Fruit fly (Drosophila melanogaster) whole organism, embryonic: ENCODE data around the gene Atg12.

Experiments used
- Ada2b ChIP-seq: fragments of 200-800 bp; sonication (Bioruptor generic); IDR thresholded peaks from 2 replicates; pipeline ENCODE4 v1.3.6; 2022; ENCODE audit warnings: missing biosample characterization, missing genetic modification characterization
- Atf6 ChIP-seq: fragments of 200-800 bp; sonication (Bioruptor generic); IDR thresholded peaks from 2 replicates; pipeline ENCODE4 v1.3.6; 2022; ENCODE audit warnings: missing biosample characterization, missing genetic modification characterization
- CG11093 ChIP-seq: fragments of 200-800 bp; sonication (Bioruptor generic); IDR thresholded peaks from 3 replicates; pipeline ENCODE4 v1.3.6; 2022; ENCODE audit warnings: missing biosample characterization, missing genetic modification characterization
- CG11247 ChIP-seq: fragments of 200-800 bp; sonication (Bioruptor generic); IDR thresholded peaks from 2 replicates; pipeline ENCODE4 v1.3.6; 2022; ENCODE audit warnings: missing biosample characterization, missing genetic modification characterization
- CG13424 ChIP-seq: fragments of 200-800 bp; sonication (Bioruptor generic); optimal IDR thresholded peaks from 2 replicates; lab custom pipeline; 2019; ENCODE audit warnings: missing biosample characterization, mild to moderate bottlenecking, missing genetic modification characterization, moderate library complexity
- CG15269 ChIP-seq: fragments of 200-800 bp; sonication (Bioruptor generic); optimal IDR thresholded peaks from 2 replicates; lab custom pipeline; 2018; ENCODE audit warnings: missing biosample characterization, mild to moderate bottlenecking, missing genetic modification characterization, moderate library complexity
- CG17186 ChIP-seq: fragments of 200-800 bp; sonication (Bioruptor generic); optimal IDR thresholded peaks from 3 replicates; lab custom pipeline; 2017; ENCODE audit warnings: missing biosample characterization, missing genetic modification reagents, missing genetic modification characterization
- CG17829 ChIP-seq: fragments of 200-800 bp; optimal IDR thresholded peaks from 2 replicates; lab custom pipeline; 2019; ENCODE audit warnings: missing biosample characterization, mild to moderate bottlenecking, missing genetic modification characterization, moderate library complexity
- CG18262 ChIP-seq: fragments of 200-800 bp; optimal IDR thresholded peaks from 3 replicates; lab custom pipeline; 2019; ENCODE audit warnings: missing biosample characterization, mild to moderate bottlenecking, missing genetic modification characterization, moderate library complexity
- CG18599 ChIP-seq: fragments of 200-800 bp; sonication (Bioruptor generic); optimal IDR thresholded peaks from 3 replicates; lab custom pipeline; 2017; ENCODE audit warnings: missing biosample characterization, missing genetic modification characterization, mild to moderate bottlenecking, moderate library complexity, missing genetic modification reagents
- CG2202 ChIP-seq: fragments of 200-800 bp; sonication (Bioruptor generic); optimal IDR thresholded peaks from 2 replicates; lab custom pipeline; 2018; ENCODE audit warnings: missing biosample characterization, mild to moderate bottlenecking, missing genetic modification characterization
- CG2678 ChIP-seq: fragments of 200-800 bp; sonication (Bioruptor generic); optimal IDR thresholded peaks from 3 replicates; lab custom pipeline; 2019; ENCODE audit warnings: missing biosample characterization, mild to moderate bottlenecking, missing genetic modification characterization, moderate library complexity
- CG2712 ChIP-seq: fragments of 200-800 bp; optimal IDR thresholded peaks from 3 replicates; lab custom pipeline; 2019; ENCODE audit warnings: missing biosample characterization, mild to moderate bottlenecking, missing genetic modification characterization, moderate library complexity
- CG30403 ChIP-seq: fragments of 200-800 bp; sonication (Bioruptor generic); optimal IDR thresholded peaks from 3 replicates; lab custom pipeline; 2016; ENCODE audit warnings: missing biosample characterization, missing genetic modification characterization
- CG31365 ChIP-seq: fragments of 200-800 bp; sonication (Bioruptor generic); optimal IDR thresholded peaks from 2 replicates; lab custom pipeline; 2018; ENCODE audit warnings: missing biosample characterization, mild to moderate bottlenecking, missing genetic modification characterization
- CG31441 ChIP-seq: fragments of 200-800 bp; sonication (Bioruptor generic); IDR thresholded peaks from 2 replicates; pipeline ENCODE4 v1.3.6; 2022; ENCODE audit warnings: missing biosample characterization, missing genetic modification characterization
- CG3995 ChIP-seq: fragments of 200-800 bp; sonication (Bioruptor generic); optimal IDR thresholded peaks from 3 replicates; lab custom pipeline; 2016; ENCODE audit warnings: missing biosample characterization, missing genetic modification characterization
- CG4707 ChIP-seq: fragments of 200-800 bp; sonication (Bioruptor generic); optimal IDR thresholded peaks from 2 replicates; lab custom pipeline; 2018; ENCODE audit warnings: missing biosample characterization, mild to moderate bottlenecking, missing genetic modification characterization, moderate library complexity
- CG4820 ChIP-seq: fragments of 200-800 bp; sonication (Bioruptor generic); optimal IDR thresholded peaks from 3 replicates; lab custom pipeline; 2016; ENCODE audit warnings: missing biosample characterization, missing genetic modification characterization
- CG6854 ChIP-seq: fragments of 200-800 bp; sonication (Bioruptor generic); optimal IDR thresholded peaks from 3 replicates; lab custom pipeline; 2017; ENCODE audit warnings: missing biosample characterization, mild to moderate bottlenecking, missing genetic modification characterization
- CG7786 ChIP-seq: fragments of 200-800 bp; sonication (Bioruptor generic); optimal IDR thresholded peaks from 2 replicates; lab custom pipeline; 2016; ENCODE audit warnings: missing biosample characterization, missing genetic modification characterization
- CG7987 ChIP-seq: fragments of 200-800 bp; sonication (Bioruptor generic); optimal IDR thresholded peaks from 2 replicates; lab custom pipeline; 2018; ENCODE audit warnings: missing biosample characterization, mild to moderate bottlenecking, missing genetic modification characterization, moderate library complexity
- CG9437 ChIP-seq: fragments of 200-800 bp; sonication (Bioruptor generic); optimal IDR thresholded peaks from 2 replicates; lab custom pipeline; 2018; ENCODE audit warnings: missing biosample characterization, mild to moderate bottlenecking, missing genetic modification characterization
- CG9609 ChIP-seq: fragments of 200-800 bp; sonication (Bioruptor generic); optimal IDR thresholded peaks from 3 replicates; lab custom pipeline; 2016; ENCODE audit warnings: missing biosample characterization, missing genetic modification characterization
- HLH3B ChIP-seq: fragments of 200-800 bp; sonication (Bioruptor generic); IDR thresholded peaks from 2 replicates; pipeline ENCODE4 v1.3.6; 2022; ENCODE audit warnings: missing biosample characterization, missing genetic modification characterization
- HLH54F ChIP-seq: fragments of 200-800 bp; sonication (Bioruptor generic); optimal IDR thresholded peaks from 3 replicates; lab custom pipeline; 2016; ENCODE audit warnings: missing biosample characterization, missing genetic modification characterization
- Hr51 ChIP-seq, 2 experiments: fragments of 200-800 bp; sonication (Bioruptor generic); optimal IDR thresholded peaks; 2 replicates in 1 of 2; 3 replicates in 1 of 2; lab custom pipeline; 2016 to 2018; ENCODE audit warnings: missing biosample characterization in 2 of 2, missing genetic modification characterization in 2 of 2, mild to moderate bottlenecking in 1 of 2, moderate library complexity in 1 of 2
- Hsf ChIP-seq: fragments of 200-800 bp; sonication (Bioruptor generic); optimal IDR thresholded peaks from 3 replicates; lab custom pipeline; 2016; ENCODE audit warnings: missing biosample characterization, missing genetic modification characterization
- MBD-R2 ChIP-seq: fragments of 200-800 bp; sonication (Bioruptor generic); IDR thresholded peaks from 2 replicates; pipeline ENCODE4 v1.3.6; 2022; ENCODE audit warnings: missing biosample characterization, missing genetic modification characterization
- Med ChIP-seq: fragments of 200-800 bp; sonication (Bioruptor generic); peaks from one replicate; lab custom pipeline; 2016; ENCODE audit warnings: missing biosample characterization, missing genetic modification characterization, mild to moderate bottlenecking, inconsistent platforms, moderate library complexity
- Mes4 ChIP-seq: fragments of 200-800 bp; sonication (Bioruptor generic); optimal IDR thresholded peaks from 2 replicates; lab custom pipeline; 2016; ENCODE audit warnings: missing biosample characterization, missing genetic modification characterization
- Neu2 ChIP-seq: fragments of 200-800 bp; sonication (Bioruptor generic); optimal IDR thresholded peaks from 3 replicates; lab custom pipeline; 2016; ENCODE audit warnings: missing biosample characterization, missing genetic modification characterization, borderline replicate concordance
- Sin3A ChIP-seq: fragments of >200 bp; optimal IDR thresholded peaks from 2 replicates; lab custom pipeline; 2018
- Xbp1 ChIP-seq: fragments of 200-800 bp; sonication (Bioruptor generic); optimal IDR thresholded peaks from 3 replicates; lab custom pipeline; 2016; ENCODE audit warnings: missing biosample characterization, mild to moderate bottlenecking, missing genetic modification characterization
- az2 ChIP-seq: fragments of 200-800 bp; sonication (Bioruptor generic); optimal IDR thresholded peaks from 3 replicates; lab custom pipeline; 2016; ENCODE audit warnings: missing biosample characterization, missing genetic modification characterization
- bowl ChIP-seq: fragments of 200-800 bp; sonication (Bioruptor generic); IDR thresholded peaks from 2 replicates; pipeline ENCODE4 v1.3.6; 2022; ENCODE audit warnings: missing biosample characterization, missing genetic modification characterization
- dpn ChIP-seq, 2 experiments: fragments of 200-800 bp; sonication (Bioruptor generic); optimal IDR thresholded peaks; 3 replicates each; lab custom pipeline; 2016; ENCODE audit warnings: missing biosample characterization in 2 of 2, missing genetic modification characterization in 2 of 2
- ems ChIP-seq: fragments of 200-800 bp; sonication (Bioruptor generic); optimal IDR thresholded peaks from 3 replicates; lab custom pipeline; 2016; ENCODE audit warnings: missing biosample characterization, missing genetic modification characterization
- ewg ChIP-seq: fragments of 200-800 bp; sonication (Bioruptor generic); optimal IDR thresholded peaks from 3 replicates; lab custom pipeline; 2017; ENCODE audit warnings: mild to moderate bottlenecking, missing biosample characterization, missing genetic modification reagents, missing genetic modification characterization
- fd96Cb ChIP-seq: fragments of 200-800 bp; sonication (Bioruptor generic); optimal IDR thresholded peaks from 2 replicates; lab custom pipeline; 2018; ENCODE audit warnings: missing biosample characterization, mild to moderate bottlenecking, missing genetic modification characterization, moderate library complexity
- gro ChIP-seq: fragments of 200-800 bp; sonication (Bioruptor generic); optimal IDR thresholded peaks from 2 replicates; lab custom pipeline; 2016; ENCODE audit warnings: missing biosample characterization, missing genetic modification characterization
- ken ChIP-seq: fragments of 200-800 bp; sonication (Bioruptor generic); IDR thresholded peaks from 3 replicates; pipeline ENCODE4 v1.3.6; 2022; ENCODE audit warnings: missing biosample characterization, missing genetic modification characterization
- oc ChIP-seq: fragments of 200-800 bp; sonication (Bioruptor generic); optimal IDR thresholded peaks from 2 replicates; lab custom pipeline; 2018; ENCODE audit warnings: missing biosample characterization, mild to moderate bottlenecking, missing genetic modification characterization, moderate library complexity
- pita ChIP-seq: fragments of 200-800 bp; sonication (Bioruptor generic); optimal IDR thresholded peaks from 2 replicates; lab custom pipeline; 2017; ENCODE audit warnings: missing biosample characterization, mild to moderate bottlenecking, missing genetic modification characterization
- pnt ChIP-seq: fragments of 200-800 bp; sonication (Bioruptor generic); optimal IDR thresholded peaks from 3 replicates; lab custom pipeline; 2016; ENCODE audit warnings: missing biosample characterization, missing genetic modification characterization
- repo ChIP-seq: fragments of 200-800 bp; sonication (Bioruptor generic); optimal IDR thresholded peaks from 2 replicates; lab custom pipeline; 2016; ENCODE audit warnings: missing biosample characterization, missing genetic modification characterization
- sd ChIP-seq: fragments of 200-800 bp; sonication (Bioruptor generic); optimal IDR thresholded peaks from 3 replicates; lab custom pipeline; 2018; ENCODE audit warnings: missing biosample characterization, mild to moderate bottlenecking, missing genetic modification characterization, moderate library complexity
- shn ChIP-seq: fragments of 200-800 bp; sonication (Bioruptor generic); optimal IDR thresholded peaks from 3 replicates; lab custom pipeline; 2016; ENCODE audit warnings: missing biosample characterization, missing genetic modification characterization
- sim ChIP-seq: fragments of 200-800 bp; sonication (Bioruptor generic); IDR thresholded peaks from 2 replicates; pipeline ENCODE4 v1.3.6; 2022; ENCODE audit warnings: missing biosample characterization, missing genetic modification characterization
- slp2 ChIP-seq: fragments of 200-800 bp; sonication (Bioruptor generic); optimal IDR thresholded peaks from 2 replicates; lab custom pipeline; 2016; ENCODE audit warnings: missing biosample characterization, missing genetic modification characterization
- sug ChIP-seq: fragments of 200-800 bp; optimal IDR thresholded peaks from 2 replicates; lab custom pipeline; 2019; ENCODE audit warnings: missing biosample characterization, mild to moderate bottlenecking, missing genetic modification characterization, moderate library complexity

The Atg12 gene

dm6 chr3L:12139232-12139698 is 2.5 kb downstream of the Atg12 start (continued):
- TF ChIP-seq CG13424 (tag; lab: Kevin White, UChicago) (peak; percentile 62), oc (tag; lab: Kevin White, UChicago) (no peak), CG18262 (peak; percentile 44), Sin3A (no peak), CG17829 (peak; percentile 28), pita (GFP tag; lab: Kevin White, UChicago) (no peak), CG31365 (tag; lab: Kevin White, UChicago) (no peak), ems (GFP tag; lab: Kevin White, UChicago) (peak; percentile 53), gro (GFP tag; lab: Kevin White, UChicago) (peak; percentile 56), sug (tag; lab: Kevin White, UChicago) (peak; percentile 53), CG4820 (GFP tag; lab: Kevin White, UChicago) (peak; percentile 28), Med (GFP tag; lab: Kevin White, UChicago) (peak; percentile 92), CG9437 (GFP tag; lab: Kevin White, UChicago) (peak; percentile 36), ken (GFP tag; lab: Robert Waterston, UW) (no peak; the same call in 2 of the 3 replicates), Xbp1 (GFP tag; lab: Kevin White, UChicago) (peak; percentile 60), repo (GFP tag; lab: Kevin White, UChicago) (no peak), sim (no peak), shn (GFP tag; lab: Kevin White, UChicago) (peak; percentile 62), pnt (GFP tag; lab: Kevin White, UChicago) (peak; percentile 53), CG2202 (tag; lab: Kevin White, UChicago) (peak; percentile 3), CG18599 (peak; percentile 61), CG17186 (GFP tag; lab: Kevin White, UChicago) (no peak), HLH3B (GFP tag; lab: Robert Waterston, UW) (no peak), CG4707 (GFP tag; lab: Kevin White, UChicago) (no peak), CG2678 (tag; lab: Kevin White, UChicago) (peak; percentile 77), Mes4 (GFP tag; lab: Kevin White, UChicago) (peak; percentile 19), MBD-R2 (GFP tag; lab: Robert Waterston, UW) (no peak), CG30403 (GFP tag; lab: Kevin White, UChicago) (peak; percentile 56), Hr51 (GFP tag; optimal IDR thresholded peaks at IDR 0.05; lab: Kevin White, UChicago) (peak in 1 of 2 experiments; percentile 60), CG2712 (tag; lab: Kevin White, UChicago) (peak; percentile 55), CG11093 (GFP tag; lab: Robert Waterston, UW) (0 out of 3 replicates have a peak, but pooled peaks have one; percentile 22), az2 (GFP tag; lab: Kevin White, UChicago) (peak; percentile 35), dpn (GFP tag; optimal IDR thresholded peaks at IDR 0.05; lab: Kevin White, UChicago) (peak in 1 of 2 experiments; percentile 56), HLH54F (GFP tag; lab: Kevin White, UChicago) (peak; percentile 47), Ada2b (peak; percentile 11; the same call in 1 of the 2 replicates), fd96Cb (tag; lab: Kevin White, UChicago) (peak; percentile 36), bowl (GFP tag; lab: Robert Waterston, UW) (no peak), CG7786 (GFP tag; lab: Kevin White, UChicago) (no peak), CG15269 (tag; lab: Kevin White, UChicago) (peak; percentile 66), CG6854 (GFP tag; lab: Kevin White, UChicago) (peak; percentile 34), ewg (GFP tag; lab: Kevin White, UChicago) (peak; percentile 11), Atf6 (GFP tag; lab: Robert Waterston, UW) (peak; percentile 24; the same call in 1 of the 2 replicates), CG11247 (GFP tag; lab: Robert Waterston, UW) (peak; percentile 44; the same call in 1 of the 2 replicates), sd (no peak), Neu2 (GFP tag; lab: Kevin White, UChicago) (no peak), CG7987 (GFP tag; lab: Kevin White, UChicago) (no peak), CG31441 (GFP tag; lab: Robert Waterston, UW) (peak; percentile 43; the same call in 1 of the 2 replicates), CG3995 (GFP tag; lab: Kevin White, UChicago) (peak; percentile 22), slp2 (no peak), Hsf (GFP tag; lab: Kevin White, UChicago) (peak; percentile 19), CG9609 (GFP tag; lab: Kevin White, UChicago) (peak; percentile 27)
